Worm (Caenorhabditis elegans) whole organism, midembryonic: ENCODE data around the gene Y57G11C.1130.

ENCODE experiments used
- T22C8.4 ChIP-seq: fragments of 200-800 bp; sonication (Bioruptor generic); IDR thresholded peaks from 2 replicates; pipeline ENCODE4 v1.3.6; 2022; ENCODE audit warnings: missing genetic modification characterization, missing compliant biosample characterization
- klf-2 ChIP-seq: fragments of 200-800 bp; sonication (Bioruptor generic); conservative IDR thresholded peaks from 2 replicates; pipeline ENCODE4 v1.3.6; 2022; ENCODE audit warnings: missing genetic modification reagents, missing genetic modification characterization, missing compliant biosample characterization
- med-1 ChIP-seq: sonication (generic microtip); optimal IDR thresholded peaks from 2 replicates; lab custom pipeline; 2017; ENCODE audit warnings: missing genetic modification characterization, mild to moderate bottlenecking, missing compliant biosample characterization, antibody characterized with exemption, missing genetic modification reagents; ENCODE audit not compliant: insufficient read depth
- ztf-23 ChIP-seq: fragments of 200-800 bp; sonication (Bioruptor generic); IDR thresholded peaks from 2 replicates; pipeline ENCODE4 v1.3.6; 2022; ENCODE audit warnings: missing genetic modification reagents, missing genetic modification characterization, missing compliant biosample characterization

ce11 chrIV:14799186-14799585 lies 16.9 kb downstream of the Y57G11C.1130 start, which contains the start of gene Y57G11C.14:
- TF ChIP-seq T22C8.4 (no peak), med-1 (no peak), ztf-23 (GFP tag; lab: Robert Waterston, UW) (no peak), klf-2 (GFP tag; lab: Robert Waterston, UW) (no peak)
